Worm (Caenorhabditis elegans) whole organism, midembryonic: ENCODE results near the gene copz-1.

Source experiments
- T22C8.4 ChIP-seq: fragments of 200-800 bp; sonication (Bioruptor generic); IDR thresholded peaks from 2 replicates; pipeline ENCODE4 v1.3.6; 2022; ENCODE audit warnings: missing genetic modification characterization, missing compliant biosample characterization
- cog-1 ChIP-seq: sonication (generic microtip); optimal IDR thresholded peaks from 2 replicates; lab custom pipeline; 2016; ENCODE audit warnings: missing genetic modification characterization, missing compliant biosample characterization
- flt-1 ChIP-seq: fragments of 200-800 bp; sonication (Bioruptor generic); IDR thresholded peaks from 2 replicates; pipeline ENCODE4 v1.3.6; 2022; ENCODE audit warnings: missing genetic modification characterization, missing compliant biosample characterization
- klf-2 ChIP-seq: fragments of 200-800 bp; sonication (Bioruptor generic); conservative IDR thresholded peaks from 2 replicates; pipeline ENCODE4 v1.3.6; 2022; ENCODE audit warnings: missing genetic modification reagents, missing genetic modification characterization, missing compliant biosample characterization
- med-1 ChIP-seq: sonication (generic microtip); optimal IDR thresholded peaks from 2 replicates; lab custom pipeline; 2017; ENCODE audit warnings: missing genetic modification characterization, mild to moderate bottlenecking, missing compliant biosample characterization, antibody characterized with exemption, missing genetic modification reagents; ENCODE audit not compliant: insufficient read depth
- ref-1 ChIP-seq: fragments of 200-800 bp; sonication (Bioruptor generic); conservative IDR thresholded peaks from 2 replicates; pipeline ENCODE4 v1.3.6; 2022; ENCODE audit warnings: missing genetic modification reagents, missing genetic modification characterization, missing compliant biosample characterization
- tab-1 ChIP-seq: fragments of 200-800 bp; sonication (Bioruptor generic); IDR thresholded peaks from 2 replicates; pipeline ENCODE4 v1.3.6; 2022; ENCODE audit warnings: missing genetic modification characterization, missing compliant biosample characterization
- ztf-23 ChIP-seq: fragments of 200-800 bp; sonication (Bioruptor generic); IDR thresholded peaks from 2 replicates; pipeline ENCODE4 v1.3.6; 2022; ENCODE audit warnings: missing genetic modification reagents, missing genetic modification characterization, missing compliant biosample characterization
- ztf-29 ChIP-seq: fragments of 200-800 bp; sonication (Bioruptor generic); IDR thresholded peaks from 2 replicates; pipeline ENCODE4 v1.3.6; 2022; ENCODE audit warnings: missing genetic modification reagents, missing genetic modification characterization, missing compliant biosample characterization

Gene copz-1

ce11 chrII:10872541-10872940, at the start of gene copz-1, which contains the start of gene cyn-4:
Gene copz-1, plus strand, starts transcription at chrII:10872879.
Gene cyn-4, minus strand, starts transcription at chrII:10872611.
- no peak for TF ChIP-seq T22C8.4 (GFP tag; lab: Robert Waterston, UW)
- TF ChIP-seq ztf-23: peak; percentile 67
- TF ChIP-seq klf-2 (GFP tag; lab: Robert Waterston, UW): 0 out of 2 replicates have a peak, but pooled peaks have one; percentile 42
- 0 out of 2 replicates have a peak, but pooled peaks have one; percentile 29 for TF ChIP-seq tab-1 (GFP tag; lab: Robert Waterston, UW)
- no peak for TF ChIP-seq ztf-29 (GFP tag; lab: Robert Waterston, UW)
- TF ChIP-seq cog-1: peak; percentile 80
- no peak for TF ChIP-seq ref-1 (GFP tag; lab: Robert Waterston, UW)
- no peak for TF ChIP-seq med-1 (GFP tag; lab: Kevin White, UChicago)
- TF ChIP-seq flt-1 (GFP tag; lab: Robert Waterston, UW): 0 out of 2 replicates have a peak, but pooled peaks have one; percentile 46

- TF ChIP-seq T22C8.4 (GFP tag; lab: Robert Waterston, UW) (no peak), ztf-23 (no peak), cog-1 (no peak), tab-1 (GFP tag; lab: Robert Waterston, UW) (peak; percentile 44; the same call in 1 of the 2 replicates)
Measured at ce11 chrII:10824046-10824445, 48.6 kb upstream of the copz-1 start, which contains the start of the genes R06F6.12 and mix-1. Gene R06F6.12, minus strand, starts transcription at chrII:10824081. Gene mix-1, plus strand, starts transcription at chrII:10824246.

ce11 chrII:10829081-10829480, 43.6 kb upstream of the copz-1 start, which contains the start of gene VM106R.1:
Gene VM106R.1, minus strand, starts transcription at chrII:10829181.
- TF ChIP-seq ztf-23 (no peak), tab-1 (GFP tag; lab: Robert Waterston, UW) (no peak), klf-2 (GFP tag; lab: Robert Waterston, UW) (no peak), ztf-29 (GFP tag; lab: Robert Waterston, UW) (no peak), med-1 (GFP tag; lab: Kevin White, UChicago) (no peak), flt-1 (GFP tag; lab: Robert Waterston, UW) (no peak), T22C8.4 (GFP tag; lab: Robert Waterston, UW) (no peak), cog-1 (no peak), ref-1 (GFP tag; lab: Robert Waterston, UW) (no peak)

- TF ChIP-seq ztf-23 (no peak), flt-1 (GFP tag; lab: Robert Waterston, UW) (no peak), T22C8.4 (GFP tag; lab: Robert Waterston, UW) (no peak), ztf-29 (GFP tag; lab: Robert Waterston, UW) (no peak), klf-2 (GFP tag; lab: Robert Waterston, UW) (no peak), ref-1 (GFP tag; lab: Robert Waterston, UW) (no peak), med-1 (GFP tag; lab: Kevin White, UChicago) (no peak), tab-1 (GFP tag; lab: Robert Waterston, UW) (no peak), cog-1 (no peak)
Measured at ce11 chrII:10829572-10829971, 43.1 kb upstream of the copz-1 start.

- no peak for TF ChIP-seq T22C8.4 (GFP tag; lab: Robert Waterston, UW)
- 0 out of 2 replicates have a peak, but pooled peaks have one; percentile 29 for TF ChIP-seq flt-1 (GFP tag; lab: Robert Waterston, UW)
- no peak for TF ChIP-seq ztf-23
- TF ChIP-seq tab-1 (GFP tag; lab: Robert Waterston, UW): no peak
- TF ChIP-seq med-1 (GFP tag; lab: Kevin White, UChicago): no peak
- no peak for TF ChIP-seq ztf-29 (GFP tag; lab: Robert Waterston, UW)
Measured at ce11 chrII:10834717-10835116, 38.0 kb upstream of the copz-1 start.

ce11 chrII:10838550-10838949, 34.1 kb upstream of the copz-1 start:
- TF ChIP-seq ztf-23 (no peak), flt-1 (GFP tag; lab: Robert Waterston, UW) (no peak), tab-1 (GFP tag; lab: Robert Waterston, UW) (no peak), ref-1 (GFP tag; lab: Robert Waterston, UW) (no peak), T22C8.4 (GFP tag; lab: Robert Waterston, UW) (no peak), klf-2 (GFP tag; lab: Robert Waterston, UW) (no peak), med-1 (GFP tag; lab: Kevin White, UChicago) (no peak), ztf-29 (GFP tag; lab: Robert Waterston, UW) (no peak), cog-1 (no peak)

ce11 chrII:10840067-10840466, 32.6 kb upstream of the copz-1 start:
- peak; percentile 93 for TF ChIP-seq T22C8.4 (GFP tag; lab: Robert Waterston, UW)
- peak; percentile 95 for TF ChIP-seq tab-1 (GFP tag; lab: Robert Waterston, UW)
- TF ChIP-seq cog-1: peak; percentile 92
- peak; percentile 87 for TF ChIP-seq ztf-29 (GFP tag; lab: Robert Waterston, UW)
- peak; percentile 69 for TF ChIP-seq med-1 (GFP tag; lab: Kevin White, UChicago)
- TF ChIP-seq ref-1 (GFP tag; lab: Robert Waterston, UW): peak; percentile 98
- TF ChIP-seq flt-1 (GFP tag; lab: Robert Waterston, UW): peak; percentile 97
- peak; percentile 89 for TF ChIP-seq klf-2 (GFP tag; lab: Robert Waterston, UW)
- peak; percentile 92 for TF ChIP-seq ztf-23

- TF ChIP-seq ztf-23 (no peak), klf-2 (GFP tag; lab: Robert Waterston, UW) (no peak), cog-1 (no peak), T22C8.4 (GFP tag; lab: Robert Waterston, UW) (no peak), ref-1 (GFP tag; lab: Robert Waterston, UW) (no peak), flt-1 (GFP tag; lab: Robert Waterston, UW) (no peak), tab-1 (GFP tag; lab: Robert Waterston, UW) (no peak), ztf-29 (GFP tag; lab: Robert Waterston, UW) (no peak), med-1 (GFP tag; lab: Kevin White, UChicago) (no peak)
Measured at ce11 chrII:10843527-10843926, 29.2 kb upstream of the copz-1 start, which contains the start of gene M106.8. Gene M106.8, minus strand, starts transcription at chrII:10843627.

ce11 chrII:10847057-10847456, 25.6 kb upstream of the copz-1 start:
- no peak for TF ChIP-seq med-1 (GFP tag; lab: Kevin White, UChicago)
- no peak for TF ChIP-seq ztf-29 (GFP tag; lab: Robert Waterston, UW)
- TF ChIP-seq ref-1 (GFP tag; lab: Robert Waterston, UW): no peak
- TF ChIP-seq flt-1 (GFP tag; lab: Robert Waterston, UW): no peak
- TF ChIP-seq cog-1: no peak
- TF ChIP-seq T22C8.4 (GFP tag; lab: Robert Waterston, UW): no peak
- no peak for TF ChIP-seq tab-1 (GFP tag; lab: Robert Waterston, UW)
- no peak for TF ChIP-seq ztf-23
- no peak for TF ChIP-seq klf-2 (GFP tag; lab: Robert Waterston, UW)
